Worm (Caenorhabditis elegans): ENCODE measurements around the gene T05B11.4.

Gene T05B11.4

DNA sequence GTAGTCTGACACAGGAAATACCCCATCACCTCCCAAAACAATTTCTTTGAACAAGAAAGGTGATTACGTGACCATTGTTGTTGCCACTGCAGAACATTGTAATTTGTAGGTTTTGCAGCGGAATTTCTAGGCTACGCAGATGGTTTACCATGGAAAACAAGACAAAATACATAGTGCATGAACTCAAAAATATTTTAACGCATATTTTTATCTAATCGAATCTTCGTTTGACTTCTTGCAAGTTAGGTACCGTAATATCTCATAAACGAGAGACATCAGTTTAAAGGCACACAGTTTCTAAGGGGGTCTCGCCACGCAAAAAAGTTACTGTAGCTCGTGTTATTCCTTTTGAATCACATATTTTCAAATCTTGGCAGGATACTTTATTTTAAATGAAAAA is 24.5 kb upstream of the T05B11.4 start:
- TF ChIP-seq ekl-4 (GFP tag; IDR thresholded peaks at IDR 0.05) (peak; percentile 44; the same call in 1 of the 2 replicates), hrde-1 (tag; optimal IDR thresholded peaks at IDR 0.05; ENCODE audit: borderline replicate concordance) (peak; percentile 75), tbp1 (GFP tag; optimal IDR thresholded peaks at IDR 0.05) (no peak), pha-4 (tag; optimal IDR thresholded peaks at IDR 0.05) (no peak), Y95B8A.8 (GFP tag; IDR thresholded peaks at IDR 0.05) (no peak), C17E4.6 (GFP tag; IDR thresholded peaks at IDR 0.05) (peak; percentile 29; the same call in 1 of the 2 replicates), madf-6 (GFP tag; IDR thresholded peaks at IDR 0.05) (peak; percentile 26; the same call in 1 of the 2 replicates), hsf-1 (GFP tag; IDR thresholded peaks at IDR 0.05) (peak; percentile 61; the same call in 1 of the 2 replicates), B0336.3 (GFP tag; IDR thresholded peaks at IDR 0.05) (peak; percentile 52; the same call in 1 of the 2 replicates), C06A6.2 (GFP tag; conservative IDR thresholded peaks at IDR 0.05) (no peak), F49E8.2 (tag; optimal IDR thresholded peaks at IDR 0.05; ENCODE audit: insufficient read depth) (peak; percentile 38), chd-7 (tag; optimal IDR thresholded peaks at IDR 0.05) (peak; percentile 15), mcd-1 (GFP tag; IDR thresholded peaks at IDR 0.05) (no peak), unc-130 (GFP tag; optimal IDR thresholded peaks at IDR 0.05) (peak; percentile 15), ztf-25 (GFP tag; IDR thresholded peaks at IDR 0.05) (no peak), F57A8.1 (GFP tag; optimal IDR thresholded peaks at IDR 0.05) (no peak), snpc-4 (GFP tag; optimal IDR thresholded peaks at IDR 0.05) (no peak), snpc-4 (tag; optimal IDR thresholded peaks at IDR 0.05) (peak in 1 of 4 experiments; percentile 23), atf-7 (tag; optimal IDR thresholded peaks at IDR 0.05) (peak; percentile 18), ceh-91 (GFP tag; IDR thresholded peaks at IDR 0.05) (peak; percentile 27; the same call in 1 of the 2 replicates), attf-3 (GFP tag; conservative IDR thresholded peaks at IDR 0.05) (no peak)

DNA sequence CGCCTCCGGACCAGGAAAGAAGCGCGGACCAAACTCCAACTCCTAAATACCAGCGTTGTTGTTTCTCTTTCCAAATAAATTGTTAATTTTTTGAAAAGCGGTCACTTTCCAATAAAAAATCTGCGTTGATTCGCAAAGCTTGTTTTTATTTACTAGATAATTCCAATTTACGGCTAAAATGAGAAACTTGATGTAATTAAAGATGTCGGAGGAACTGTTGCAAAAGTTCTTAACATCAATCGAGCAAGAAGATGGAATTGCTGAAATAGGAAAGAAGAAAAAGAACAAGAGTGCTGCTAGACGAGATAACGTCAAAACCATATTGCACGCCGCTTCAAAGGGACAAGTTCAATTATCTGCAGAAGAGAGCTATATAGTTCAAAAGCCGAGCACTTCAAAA is 22.6 kb upstream of the T05B11.4 start, which contains the start of gene C26F1.3:
Gene C26F1.3 (plus strand): TSS at position 203 of the 400 bp plus-strand sequence.
- TF ChIP-seq egl-44 (GFP tag; IDR thresholded peaks at IDR 0.05) (no peak), efl-1 (GFP tag; optimal IDR thresholded peaks at IDR 0.05) (no peak), Y95B8A.8 (GFP tag; IDR thresholded peaks at IDR 0.05) (no peak), hsf-1 (GFP tag; IDR thresholded peaks at IDR 0.05) (peak; percentile 81), F57C9.4 (tag; optimal IDR thresholded peaks at IDR 0.05) (no peak), chd-7 (tag; optimal IDR thresholded peaks at IDR 0.05) (no peak), hlh-12 (tag; optimal IDR thresholded peaks at IDR 0.05) (no peak), Y56A3A.18 (GFP tag; IDR thresholded peaks at IDR 0.05) (0 out of 2 replicates have a peak, but pooled peaks have one; percentile 15), nfyb-1 (GFP tag; IDR thresholded peaks at IDR 0.05) (0 out of 2 replicates have a peak, but pooled peaks have one; percentile 47), ccch-3 (GFP tag; optimal IDR thresholded peaks at IDR 0.05) (no peak), bed-2 (GFP tag; IDR thresholded peaks at IDR 0.05) (no peak), hmg-1.2 (GFP tag; IDR thresholded peaks at IDR 0.05) (0 out of 2 replicates have a peak, but pooled peaks have one; percentile 6), repo-1 (tag; optimal IDR thresholded peaks at IDR 0.05) (peak; percentile 51), rcor-1 (GFP tag; IDR thresholded peaks at IDR 0.05) (peak; percentile 44; the same call in 1 of the 2 replicates), F49E8.2 (tag; optimal IDR thresholded peaks at IDR 0.05; ENCODE audit: insufficient read depth) (peak; percentile 19), ama-1 (optimal IDR thresholded peaks at IDR 0.05) (no peak), ama-1 (GFP tag; optimal IDR thresholded peaks at IDR 0.05) (peak in 1 of 2 experiments; percentile 53), B0336.3 (GFP tag; IDR thresholded peaks at IDR 0.05) (peak; percentile 81), snpc-3.4 (tag; optimal IDR thresholded peaks at IDR 0.05) (peak; percentile 27), madf-6 (GFP tag; IDR thresholded peaks at IDR 0.05) (peak; percentile 54), hlh-26 (GFP tag; conservative IDR thresholded peaks at IDR 0.05) (no peak), sea-2 (GFP tag; IDR thresholded peaks at IDR 0.05) (no peak), ceh-40 (GFP tag; IDR thresholded peaks at IDR 0.05) (no peak), F39B2.1 (GFP tag; IDR thresholded peaks at IDR 0.05) (no peak), lsy-27 (tag; optimal IDR thresholded peaks at IDR 0.05; ENCODE audit: borderline replicate concordance, insufficient read depth) (no peak), mel-28 (tag; optimal IDR thresholded peaks at IDR 0.05; ENCODE audit: borderline replicate concordance) (no peak), aptf-3 (GFP tag; IDR thresholded peaks at IDR 0.05) (no peak), F10E7.11 (tag; optimal IDR thresholded peaks at IDR 0.05) (no peak), C17E4.6 (GFP tag; IDR thresholded peaks at IDR 0.05) (peak; percentile 55; the same call in 1 of the 2 replicates), ceh-79 (tag; optimal IDR thresholded peaks at IDR 0.05) (no peak), somi-1 (GFP tag; optimal IDR thresholded peaks at IDR 0.05) (no peak), mxl-1 (tag; optimal IDR thresholded peaks at IDR 0.05) (no peak), nhr-80 (tag; optimal IDR thresholded peaks at IDR 0.05) (no peak), tbp1 (GFP tag; optimal IDR thresholded peaks at IDR 0.05) (peak; percentile 20)

All from whole organism, young adult.